Worm (Caenorhabditis elegans): Measurements from ENCODE around the gene pqn-84.

- TF ChIP-seq R02D3.7 (tag; optimal IDR thresholded peaks at IDR 0.05) (no peak), nhr-11 (tag; optimal IDR thresholded peaks at IDR 0.05) (no peak), unc-39 (tag; optimal IDR thresholded peaks at IDR 0.05) (no peak), skn-1 (tag; optimal IDR thresholded peaks at IDR 0.05) (no peak), zag-1 (tag; optimal IDR thresholded peaks at IDR 0.05) (no peak), ztf-4 (tag; optimal IDR thresholded peaks at IDR 0.05) (no peak), nhr-77 (tag; optimal IDR thresholded peaks at IDR 0.05) (no peak), nhr-10 (tag; optimal IDR thresholded peaks at IDR 0.05) (no peak), lin-39 (tag; optimal IDR thresholded peaks at IDR 0.05) (no peak), ama-1 (optimal IDR thresholded peaks at IDR 0.05) (no peak), ZK546.5 (tag; optimal IDR thresholded peaks at IDR 0.05) (no peak)
Measured at ce11 chrIII:11708722-11709121, 8.7 kb downstream of the pqn-84 start, which contains the start of gene Y41C4A.8.

Data from whole organism, L2 larva.